Worm (Caenorhabditis elegans) whole organism, early embryonic: ENCODE results near the gene F01D5.1.
"Not testable (repeated sequence)": the region's sequence is repeated elsewhere in the genome, so short reads cannot be mapped to it uniquely, and the experiment has no call there.

Source experiments
- F13C5.2 ChIP-seq: sonication (generic microtip); optimal IDR thresholded peaks from 2 replicates; lab custom pipeline; 2017; ENCODE audit warnings: mild to moderate bottlenecking, missing genetic modification characterization, inconsistent platforms, missing compliant biosample characterization
- aly-1 ChIP-seq: sonication (generic microtip); optimal IDR thresholded peaks from 2 replicates; lab custom pipeline; 2016; ENCODE audit warnings: missing genetic modification characterization, missing compliant biosample characterization
- ama-1 ChIP-seq: fragments of 150-350 bp; optimal IDR thresholded peaks from 2 replicates; lab custom pipeline; 2014
- ceh-13 ChIP-seq: fragments of 200-800 bp; sonication (Bioruptor generic); optimal IDR thresholded peaks from 2 replicates; lab custom pipeline; 2018; ENCODE audit warnings: mild to moderate bottlenecking, missing genetic modification characterization, missing compliant biosample characterization
- ceh-36 ChIP-seq: sonication (generic microtip); optimal IDR thresholded peaks from 2 replicates; lab custom pipeline; 2016; ENCODE audit warnings: missing genetic modification characterization, inconsistent platforms, missing compliant biosample characterization
- ets-7 ChIP-seq: sonication (generic microtip); optimal IDR thresholded peaks from 2 replicates; lab custom pipeline; 2016; ENCODE audit warnings: missing genotype, missing genetic modification characterization, missing compliant biosample characterization
- flt-1 ChIP-seq: fragments of 200-800 bp; sonication (Bioruptor generic); IDR thresholded peaks from 2 replicates; pipeline ENCODE4 v1.3.6; 2022; ENCODE audit warnings: missing genetic modification characterization, missing compliant biosample characterization
- hmbx-1 ChIP-seq: sonication (generic microtip); optimal IDR thresholded peaks from 2 replicates; lab custom pipeline; 2016; ENCODE audit warnings: mild to moderate bottlenecking, missing genetic modification characterization, missing compliant biosample characterization
- hmg-4 ChIP-seq: fragments of 200-800 bp; sonication (Bioruptor generic); optimal IDR thresholded peaks from 2 replicates; lab custom pipeline; 2018; ENCODE audit warnings: mild to moderate bottlenecking, missing genetic modification characterization, missing compliant biosample characterization
- hnd-1 ChIP-seq: sonication (generic microtip); optimal IDR thresholded peaks from 2 replicates; lab custom pipeline; 2016; ENCODE audit warnings: missing genetic modification characterization, missing compliant biosample characterization
- pes-1 ChIP-seq: fragments of 200-800 bp; sonication (Bioruptor generic); IDR thresholded peaks from 2 replicates; pipeline ENCODE4 v1.3.6; 2022; ENCODE audit warnings: missing genetic modification reagents, missing genetic modification characterization, missing compliant biosample characterization
- scrt-1 ChIP-seq: fragments of 200-800 bp; sonication (Bioruptor generic); IDR thresholded peaks from 2 replicates; pipeline ENCODE4 v1.3.6; 2022; ENCODE audit warnings: missing genetic modification characterization, missing compliant biosample characterization
- sea-1 ChIP-seq: fragments of 200-800 bp; sonication (Bioruptor generic); conservative IDR thresholded peaks from 2 replicates; pipeline ENCODE4 v1.3.6; 2022; ENCODE audit warnings: missing genetic modification characterization, missing compliant biosample characterization
- tbx-11 ChIP-seq: fragments of 200-800 bp; sonication (Bioruptor generic); IDR thresholded peaks from 2 replicates; pipeline ENCODE4 v1.3.6; 2022; ENCODE audit warnings: missing genetic modification characterization, missing compliant biosample characterization
- tbx-37 ChIP-seq: fragments of 200-800 bp; sonication (Bioruptor generic); conservative IDR thresholded peaks from 2 replicates; pipeline ENCODE4 v1.3.6; 2022; ENCODE audit warnings: missing genetic modification reagents, missing genetic modification characterization, missing compliant biosample characterization
- tra-4 ChIP-seq: sonication (generic microtip); optimal IDR thresholded peaks from 2 replicates; lab custom pipeline; 2017; ENCODE audit warnings: missing genetic modification characterization, missing compliant biosample characterization

Gene F01D5.1

ce11 chrII:14038331-14038730 lies 41.0 kb upstream of the F01D5.1 start:
- TF ChIP-seq hmbx-1 (tag; lab: Kevin White, UChicago) (no peak), tbx-37 (GFP tag; lab: Robert Waterston, UW) (0 out of 2 replicates have a peak, but pooled peaks have one; percentile 18), ceh-36 (tag; lab: Kevin White, UChicago) (no peak)

ce11 chrII:14037484-14038303 lies 40.3 kb upstream of the F01D5.1 start:
- TF ChIP-seq ets-7 (tag; lab: Kevin White, UChicago) = no peak

- TF ChIP-seq pes-1 (no peak), sea-1 (GFP tag; lab: Robert Waterston, UW) (no peak), ets-7 (tag; lab: Kevin White, UChicago) (no peak), ceh-36 (tag; lab: Kevin White, UChicago) (peak; percentile 73), scrt-1 (GFP tag; lab: Robert Waterston, UW) (no peak), hmg-4 (GFP tag; lab: Kevin White, UChicago) (no peak), ceh-13 (no peak)
Observed at ce11 chrII:14036724-14037483, 39.5 kb upstream of the F01D5.1 start.

ce11 chrII:14034559-14034958 lies 37.2 kb upstream of the F01D5.1 start:
- TF ChIP-seq hmbx-1 (tag; lab: Kevin White, UChicago) (no peak), hnd-1 (tag; lab: Kevin White, UChicago) (no peak), flt-1 (GFP tag; lab: Robert Waterston, UW) (no peak), aly-1 (tag; lab: Kevin White, UChicago) (no peak), tbx-11 (no peak), tra-4 (no peak), ets-7 (tag; lab: Kevin White, UChicago) (no peak), pes-1 (no peak), sea-1 (GFP tag; lab: Robert Waterston, UW) (no peak), ceh-13 (no peak), tbx-37 (GFP tag; lab: Robert Waterston, UW) (no peak)

ce11 chrII:14032705-14033104 lies 35.3 kb upstream of the F01D5.1 start:
- TF ChIP-seq ceh-13 = no peak
- no peak for TF ChIP-seq ceh-36 (tag; lab: Kevin White, UChicago)
- TF ChIP-seq ets-7 (tag; lab: Kevin White, UChicago) = no peak
- no peak for TF ChIP-seq pes-1
- TF ChIP-seq hmg-4 (GFP tag; lab: Kevin White, UChicago) = no peak
- TF ChIP-seq tra-4 = no peak

ce11 chrII:14021230-14021629 lies 23.8 kb upstream of the F01D5.1 start, which contains the start of gene F01D5.10:
Gene F01D5.10 (minus strand): TSS chrII:14021330.
- not testable (repeated sequence) for TF ChIP-seq tbx-37 (GFP tag; lab: Robert Waterston, UW); scrt-1 (GFP tag; lab: Robert Waterston, UW); F13C5.2 (tag; lab: Kevin White, UChicago)

DNA sequence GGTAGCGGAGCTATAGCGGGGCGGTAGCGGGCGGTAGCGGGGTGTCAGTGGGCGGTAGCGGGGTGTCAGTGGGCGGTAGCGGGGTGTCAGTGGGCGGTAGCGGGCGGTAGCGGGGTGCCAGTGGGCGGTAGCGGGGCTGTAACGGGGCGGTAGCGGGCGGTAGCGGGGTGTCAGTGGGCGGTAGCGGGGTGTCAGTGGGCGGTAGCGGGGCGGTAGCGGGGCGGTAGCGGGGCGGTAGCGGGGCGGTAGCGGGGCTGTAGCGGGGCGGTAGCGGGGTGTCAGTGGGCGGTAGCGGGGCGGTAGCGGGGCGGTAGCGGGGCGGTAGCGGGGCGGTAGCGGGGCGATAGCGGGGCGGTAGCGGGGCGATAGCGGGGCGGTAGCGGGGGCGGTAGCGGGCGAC lies 22.2 kb upstream of the F01D5.1 start:
- TF ChIP-seq sea-1 (GFP tag; lab: Robert Waterston, UW) (0 out of 2 replicates have a peak, but pooled peaks have one; percentile 51), scrt-1 (GFP tag; lab: Robert Waterston, UW) (0 out of 2 replicates have a peak, but pooled peaks have one; percentile 43), pes-1 (peak; percentile 68; the same call in 1 of the 2 replicates), hmg-4 (GFP tag; lab: Kevin White, UChicago) (peak; percentile 36), tbx-37 (GFP tag; lab: Robert Waterston, UW) (peak; percentile 37), tbx-11 (peak; percentile 63; the same call in 1 of the 2 replicates)

DNA sequence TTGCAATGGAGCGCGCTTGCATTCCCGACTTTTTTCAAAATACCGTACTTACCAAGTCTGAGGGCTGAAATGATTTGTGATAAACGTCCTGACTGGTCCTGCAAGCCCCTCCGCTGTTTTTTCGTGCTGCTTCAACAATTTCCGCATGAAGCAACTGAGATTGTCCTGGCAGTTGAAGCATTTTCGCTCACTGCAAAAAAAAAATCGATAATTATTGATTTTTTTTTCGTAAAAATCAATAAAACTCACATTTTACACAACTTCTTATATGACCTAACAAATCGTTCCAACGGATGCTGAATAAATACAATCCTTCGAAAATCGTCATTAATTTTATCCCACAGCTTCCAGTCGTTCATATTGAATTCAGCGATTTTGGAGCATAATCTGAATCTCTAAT lies 21.5 kb upstream of the F01D5.1 start:
- TF ChIP-seq flt-1 (GFP tag; lab: Robert Waterston, UW) = no peak
- TF ChIP-seq hmg-4 (GFP tag; lab: Kevin White, UChicago) = no peak
- no peak for TF ChIP-seq ets-7 (tag; lab: Kevin White, UChicago)
- TF ChIP-seq sea-1 (GFP tag; lab: Robert Waterston, UW) = no peak

- peak; percentile 78 for TF ChIP-seq ama-1 (lab: Kevin White, UChicago)
- peak; percentile 68 for TF ChIP-seq hmg-4 (GFP tag; lab: Kevin White, UChicago)
- TF ChIP-seq ceh-36 (tag; lab: Kevin White, UChicago) = no peak
- no peak for TF ChIP-seq pes-1
- TF ChIP-seq F13C5.2 (tag; lab: Kevin White, UChicago) = peak; percentile 24
Observed at ce11 chrII:14018192-14018591, 20.8 kb upstream of the F01D5.1 start.
